Worm (Caenorhabditis elegans) whole organism, L4 larva: Measurements from ENCODE around the gene F27B10.1.
A peak's percentile ranks its signal among the peaks of the same experiment; 100 is the strongest.

Experiments used
- mdl-1 ChIP-seq, 2 experiments: fragments of 150-350 bp in 1 of 2; sonication (generic microtip) in 1 of 2; optimal IDR thresholded peaks; 2 replicates each; lab custom pipeline; 2014 to 2017; ENCODE audit warnings: missing biosample characterization in 2 of 2, missing genetic modification characterization in 2 of 2
- unc-62 ChIP-seq, 3 experiments: fragments of 150-350 bp in 1 of 3; sonication (generic microtip); optimal IDR thresholded peaks in 2 of 3; peaks in 1 of 3; 1 replicate in 1 of 3; 2 replicates in 2 of 3; lab custom pipeline; 2014 to 2017; ENCODE audit warnings: missing biosample characterization in 3 of 3, missing genetic modification characterization in 3 of 3, missing genetic modification reagents in 3 of 3, missing genotype in 1 of 3

F27B10.1 gene

DNA sequence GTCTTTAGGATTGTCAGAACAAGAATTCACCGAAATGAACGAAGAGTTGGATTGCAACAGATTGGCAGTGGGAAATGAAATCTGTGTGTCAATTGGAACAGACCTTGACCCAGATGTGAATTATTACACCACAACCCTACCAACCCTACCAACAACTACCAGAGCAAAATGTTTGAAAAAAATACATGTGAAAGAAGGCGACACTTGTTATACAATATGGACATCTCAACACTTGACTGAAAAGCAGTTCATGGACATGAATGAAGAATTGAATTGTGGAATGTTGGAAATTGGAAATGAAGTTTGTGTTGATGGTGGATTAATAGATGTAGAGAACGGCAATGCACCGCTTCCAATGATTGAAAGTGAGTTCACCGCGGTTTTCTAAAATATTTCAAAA lies 51.6 kb downstream of the F27B10.1 start:
- peak in 1 of 2 experiments; percentile 96 for TF ChIP-seq unc-62 (GFP tag; optimal IDR thresholded peaks at IDR 0.05 in 1 of 2; lab: Kevin White, UChicago)
- TF ChIP-seq unc-62 (tag; optimal IDR thresholded peaks at IDR 0.05; lab: Kevin White, UChicago), result no peak
- no peak for TF ChIP-seq mdl-1 (tag; optimal IDR thresholded peaks at IDR 0.05; lab: Kevin White, UChicago)
